Fruit fly (Drosophila melanogaster) whole organism, embryonic: Measurements from ENCODE around the gene CG5516.
A peak's percentile ranks its signal among the peaks of the same experiment; 100 is the strongest.

Experiments used
- Ada2b ChIP-seq: fragments of 200-800 bp; sonication (Bioruptor generic); IDR thresholded peaks from 2 replicates; pipeline ENCODE4 v1.3.6; 2022; ENCODE audit warnings: missing biosample characterization, missing genetic modification characterization
- Bgb ChIP-seq: fragments of 200-800 bp; sonication (Bioruptor generic); IDR thresholded peaks from 2 replicates; pipeline ENCODE4 v1.3.6; 2022; ENCODE audit warnings: missing biosample characterization, missing genetic modification characterization; ENCODE audit not compliant: partially characterized antibody
- Bteb2 ChIP-seq: fragments of 200-800 bp; sonication (Bioruptor generic); optimal IDR thresholded peaks from 2 replicates; lab custom pipeline; 2016; ENCODE audit warnings: missing biosample characterization, missing genetic modification characterization
- CG10543 ChIP-seq: fragments of 200-800 bp; sonication (Bioruptor generic); optimal IDR thresholded peaks from 3 replicates; lab custom pipeline; 2017; ENCODE audit warnings: missing biosample characterization, mild to moderate bottlenecking, missing genetic modification characterization, moderate library complexity
- CG12659 ChIP-seq: fragments of 200-800 bp; sonication (Bioruptor generic); optimal IDR thresholded peaks from 3 replicates; lab custom pipeline; 2017; ENCODE audit warnings: mild to moderate bottlenecking, missing biosample characterization, missing genetic modification reagents, missing genetic modification characterization
- CG1529 ChIP-seq: fragments of 200-800 bp; sonication (Bioruptor generic); optimal IDR thresholded peaks from 3 replicates; lab custom pipeline; 2018; ENCODE audit warnings: missing biosample characterization, missing genetic modification characterization
- CG15514 ChIP-seq: fragments of 200-800 bp; sonication (Bioruptor generic); optimal IDR thresholded peaks from 3 replicates; lab custom pipeline; 2017; ENCODE audit warnings: missing biosample characterization, missing genetic modification characterization, mild to moderate bottlenecking, moderate library complexity, missing genetic modification reagents
- CG17385 ChIP-seq: fragments of 200-800 bp; sonication (Bioruptor generic); optimal IDR thresholded peaks from 3 replicates; lab custom pipeline; 2018; ENCODE audit warnings: missing biosample characterization, mild to moderate bottlenecking, missing genetic modification characterization
- CG2875 ChIP-seq: fragments of 200-800 bp; sonication (Bioruptor generic); optimal IDR thresholded peaks from 2 replicates; lab custom pipeline; 2017; ENCODE audit warnings: missing biosample characterization, mild to moderate bottlenecking, missing genetic modification characterization, missing genetic modification reagents
- CG30431 ChIP-seq: fragments of 200-800 bp; sonication (Bioruptor generic); optimal IDR thresholded peaks from 2 replicates; lab custom pipeline; 2017; ENCODE audit warnings: missing biosample characterization, missing genetic modification characterization
- CG32532 ChIP-seq: fragments of 200-800 bp; sonication (Bioruptor generic); IDR thresholded peaks from 2 replicates; pipeline ENCODE4 v1.3.6; 2022; ENCODE audit warnings: missing biosample characterization, missing genetic modification characterization
- CG4424 ChIP-seq: fragments of 200-800 bp; sonication (Bioruptor generic); optimal IDR thresholded peaks from 3 replicates; lab custom pipeline; 2016; ENCODE audit warnings: missing biosample characterization, missing genetic modification characterization
- CG4730 ChIP-seq: fragments of 200-800 bp; sonication (Bioruptor generic); IDR thresholded peaks from 2 replicates; pipeline ENCODE4 v1.3.6; 2022; ENCODE audit warnings: missing biosample characterization, missing genetic modification characterization
- CG6683 ChIP-seq: fragments of 200-800 bp; sonication (Bioruptor generic); optimal IDR thresholded peaks from 2 replicates; lab custom pipeline; 2017; ENCODE audit warnings: missing biosample characterization, mild to moderate bottlenecking, missing genetic modification characterization, missing genetic modification reagents
- CG6765 ChIP-seq: fragments of 200-800 bp; sonication (Bioruptor generic); optimal IDR thresholded peaks from 3 replicates; lab custom pipeline; 2017; ENCODE audit warnings: missing biosample characterization, mild to moderate bottlenecking, missing genetic modification characterization
- CG8478 ChIP-seq: fragments of >200 bp; optimal IDR thresholded peaks from 2 replicates; lab custom pipeline; 2018
- CG8944 ChIP-seq: fragments of 200-800 bp; sonication (Bioruptor generic); optimal IDR thresholded peaks from 3 replicates; lab custom pipeline; 2016; ENCODE audit warnings: missing biosample characterization, missing genetic modification characterization
- CG9437 ChIP-seq: fragments of 200-800 bp; sonication (Bioruptor generic); optimal IDR thresholded peaks from 2 replicates; lab custom pipeline; 2018; ENCODE audit warnings: missing biosample characterization, mild to moderate bottlenecking, missing genetic modification characterization
- CG9797 ChIP-seq: fragments of 200-800 bp; sonication (Bioruptor generic); optimal IDR thresholded peaks from 3 replicates; lab custom pipeline; 2018; ENCODE audit warnings: missing biosample characterization, mild to moderate bottlenecking, missing genetic modification characterization
- CG9817 ChIP-seq: fragments of 200-800 bp; sonication (Bioruptor generic); optimal IDR thresholded peaks from 2 replicates; lab custom pipeline; 2018; ENCODE audit warnings: missing biosample characterization, mild to moderate bottlenecking, missing genetic modification characterization, moderate library complexity
- CHES-1-like ChIP-seq: fragments of 200-800 bp; sonication (Bioruptor generic); optimal IDR thresholded peaks from 2 replicates; lab custom pipeline; 2016; ENCODE audit warnings: missing biosample characterization, missing genetic modification characterization
- D19A ChIP-seq: fragments of 200-800 bp; optimal IDR thresholded peaks from 3 replicates; lab custom pipeline; 2019; ENCODE audit warnings: missing biosample characterization, mild to moderate bottlenecking, missing genetic modification characterization, moderate library complexity
- Dip2 ChIP-seq: fragments of 200-800 bp; sonication (Bioruptor generic); IDR thresholded peaks from 2 replicates; pipeline ENCODE4 v1.3.6; 2022; ENCODE audit warnings: missing biosample characterization, missing genetic modification characterization
- Dref ChIP-seq: fragments of 200-800 bp; sonication (Bioruptor generic); IDR thresholded peaks from 2 replicates; pipeline ENCODE4 v1.3.6; 2022; ENCODE audit warnings: missing biosample characterization, missing genetic modification characterization
- Drgx ChIP-seq: fragments of 200-800 bp; sonication (Bioruptor generic); IDR thresholded peaks from 2 replicates; pipeline ENCODE4 v1.3.6; 2022; ENCODE audit warnings: missing biosample characterization, missing genetic modification characterization
- ERR ChIP-seq: fragments of 200-800 bp; sonication (Bioruptor generic); optimal IDR thresholded peaks from 2 replicates; lab custom pipeline; 2016; ENCODE audit warnings: missing biosample characterization, missing genetic modification characterization
- Fer3 ChIP-seq: fragments of 200-800 bp; sonication (Bioruptor generic); optimal IDR thresholded peaks from 2 replicates; lab custom pipeline; 2018; ENCODE audit warnings: missing biosample characterization, mild to moderate bottlenecking, missing genetic modification characterization, moderate library complexity
- H2.0 ChIP-seq: fragments of 200-800 bp; sonication (Bioruptor generic); IDR thresholded peaks from 2 replicates; pipeline ENCODE4 v1.3.6; 2022; ENCODE audit warnings: missing biosample characterization, missing genetic modification characterization
- Mrtf ChIP-seq: fragments of 200-800 bp; sonication (Bioruptor generic); IDR thresholded peaks from 3 replicates; pipeline ENCODE4 v1.3.6; 2022; ENCODE audit warnings: missing biosample characterization, missing genetic modification characterization
- NFAT ChIP-seq: fragments of 200-800 bp; sonication (Bioruptor generic); IDR thresholded peaks from 2 replicates; pipeline ENCODE4 v1.3.6; 2022; ENCODE audit warnings: missing biosample characterization, missing genetic modification characterization
- Sin3A ChIP-seq: fragments of >200 bp; optimal IDR thresholded peaks from 2 replicates; lab custom pipeline; 2018
- Six4 ChIP-seq: fragments of 200-800 bp; sonication (Bioruptor generic); optimal IDR thresholded peaks from 2 replicates; lab custom pipeline; 2016; ENCODE audit warnings: missing biosample characterization, missing genetic modification characterization
- Ssrp ChIP-seq: fragments of 200-800 bp; sonication (Bioruptor generic); optimal IDR thresholded peaks from 2 replicates; lab custom pipeline; 2018; ENCODE audit warnings: missing biosample characterization, mild to moderate bottlenecking, missing genetic modification characterization, moderate library complexity
- Usf ChIP-seq: fragments of 200-800 bp; sonication (Bioruptor generic); optimal IDR thresholded peaks from 2 replicates; lab custom pipeline; 2017; ENCODE audit warnings: missing genotype, missing biosample characterization, missing genetic modification characterization
- Vsx1 ChIP-seq: fragments of 200-800 bp; sonication (Bioruptor generic); optimal IDR thresholded peaks from 2 replicates; lab custom pipeline; 2017; ENCODE audit warnings: missing biosample characterization, mild to moderate bottlenecking, missing genetic modification characterization, missing genetic modification reagents
- aop ChIP-seq: fragments of 200-800 bp; sonication (Bioruptor generic); IDR thresholded peaks from 2 replicates; pipeline ENCODE4 v1.3.6; 2022; ENCODE audit warnings: missing biosample characterization, missing genetic modification characterization
- crol ChIP-seq: fragments of 200-800 bp; sonication (Bioruptor generic); IDR thresholded peaks from 2 replicates; pipeline ENCODE4 v1.3.6; 2022; ENCODE audit warnings: missing biosample characterization, missing genetic modification characterization
- dmrt99B ChIP-seq: fragments of 200-800 bp; sonication (Bioruptor generic); optimal IDR thresholded peaks from 2 replicates; lab custom pipeline; 2018; ENCODE audit warnings: missing biosample characterization, mild to moderate bottlenecking, missing genetic modification characterization, moderate library complexity
- dpn ChIP-seq, 2 experiments: fragments of 200-800 bp; sonication (Bioruptor generic); optimal IDR thresholded peaks; 3 replicates each; lab custom pipeline; 2016; ENCODE audit warnings: missing biosample characterization in 2 of 2, missing genetic modification characterization in 2 of 2
- emc ChIP-seq: fragments of 200-800 bp; sonication (Bioruptor generic); optimal IDR thresholded peaks from 2 replicates; lab custom pipeline; 2016; ENCODE audit warnings: missing biosample characterization, missing genetic modification characterization
- ems ChIP-seq: fragments of 200-800 bp; sonication (Bioruptor generic); optimal IDR thresholded peaks from 3 replicates; lab custom pipeline; 2016; ENCODE audit warnings: missing biosample characterization, missing genetic modification characterization
- fd64A ChIP-seq: fragments of 200-800 bp; sonication (Bioruptor generic); optimal IDR thresholded peaks from 3 replicates; lab custom pipeline; 2018; ENCODE audit warnings: missing biosample characterization, mild to moderate bottlenecking, missing genetic modification characterization
- fru ChIP-seq: fragments of >200 bp; optimal IDR thresholded peaks from 2 replicates; lab custom pipeline; 2017
- gcm2 ChIP-seq: fragments of 200-800 bp; sonication (Bioruptor generic); optimal IDR thresholded peaks from 2 replicates; lab custom pipeline; 2016; ENCODE audit warnings: missing biosample characterization, missing genetic modification characterization
- grn ChIP-seq: fragments of 200-800 bp; sonication (Bioruptor generic); optimal IDR thresholded peaks from 3 replicates; lab custom pipeline; 2017; ENCODE audit warnings: missing biosample characterization, missing genetic modification characterization
- gsb-n ChIP-seq: fragments of 200-800 bp; sonication (Bioruptor generic); optimal IDR thresholded peaks from 3 replicates; lab custom pipeline; 2018; ENCODE audit warnings: missing biosample characterization, mild to moderate bottlenecking, missing genetic modification characterization
- jigr1 ChIP-seq: fragments of 200-800 bp; sonication (Bioruptor generic); IDR thresholded peaks from 3 replicates; pipeline ENCODE4 v1.3.6; 2022; ENCODE audit warnings: missing biosample characterization, missing genetic modification characterization
- mld ChIP-seq: fragments of 200-800 bp; sonication (Bioruptor generic); IDR thresholded peaks from 3 replicates; pipeline ENCODE4 v1.3.6; 2022; ENCODE audit warnings: missing biosample characterization, missing genetic modification characterization; ENCODE audit not compliant: partially characterized antibody
- phol ChIP-seq: fragments of 200-800 bp; sonication (Bioruptor generic); optimal IDR thresholded peaks from 3 replicates; lab custom pipeline; 2018; ENCODE audit warnings: missing biosample characterization, mild to moderate bottlenecking, missing genetic modification characterization, moderate library complexity
- so ChIP-seq: fragments of 200-800 bp; sonication (Bioruptor generic); IDR thresholded peaks from 3 replicates; pipeline ENCODE4 v1.3.6; 2022; ENCODE audit warnings: missing biosample characterization, missing genetic modification characterization
- sr ChIP-seq: fragments of 200-800 bp; sonication (Bioruptor generic); IDR thresholded peaks from 3 replicates; pipeline ENCODE4 v1.3.6; 2022; ENCODE audit warnings: missing biosample characterization, missing genetic modification characterization
- wor ChIP-seq: fragments of 200-800 bp; sonication (Bioruptor generic); IDR thresholded peaks from 2 replicates; pipeline ENCODE4 v1.3.6; 2022; ENCODE audit warnings: missing biosample characterization, missing genetic modification characterization
- yki ChIP-seq: fragments of >200 bp; optimal IDR thresholded peaks from 3 replicates; lab custom pipeline; 2018
- zf30C ChIP-seq: fragments of 200-800 bp; sonication (Bioruptor generic); optimal IDR thresholded peaks from 3 replicates; lab custom pipeline; 2018; ENCODE audit warnings: missing biosample characterization, mild to moderate bottlenecking, missing genetic modification characterization

Gene CG5516

DNA sequence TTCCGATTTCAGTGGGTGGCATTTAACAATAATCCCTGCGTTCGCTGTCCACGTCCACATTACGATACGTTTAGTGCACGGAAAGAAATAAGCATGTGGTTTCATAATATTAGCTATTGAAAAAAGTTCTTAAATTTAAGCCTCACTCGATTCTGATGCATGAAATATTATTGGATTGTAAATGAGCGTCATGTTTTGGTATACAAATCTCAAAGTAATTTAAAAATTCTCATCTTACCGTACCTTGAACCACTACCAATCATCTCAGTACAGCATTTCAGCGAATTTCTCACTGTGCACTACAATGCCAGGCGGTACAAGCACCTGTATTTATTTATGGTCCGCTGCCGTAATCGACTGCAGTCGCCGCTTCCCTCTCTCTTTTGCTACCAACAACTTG, 10.6 kb downstream of the CG5516 start (continued):
- TF ChIP-seq CG15514 (GFP tag; lab: Kevin White, UChicago) = peak; percentile 56
- no peak for TF ChIP-seq fru
- TF ChIP-seq CHES-1-like (GFP tag; lab: Kevin White, UChicago) = peak; percentile 70
- TF ChIP-seq dpn (GFP tag; optimal IDR thresholded peaks at IDR 0.05; lab: Kevin White, UChicago) = peak; percentile 80 to 81
- TF ChIP-seq CG4730 (GFP tag; lab: Robert Waterston, UW) = no peak
- peak; percentile 83 for TF ChIP-seq CG4424 (GFP tag; lab: Kevin White, UChicago)
- TF ChIP-seq Fer3 = peak; percentile 85
- peak; percentile 47 for TF ChIP-seq ems (GFP tag; lab: Kevin White, UChicago)
- no peak for TF ChIP-seq wor (GFP tag; lab: Robert Waterston, UW)
- peak; percentile 70 for TF ChIP-seq CG17385 (GFP tag; lab: Kevin White, UChicago)
- peak; percentile 83 for TF ChIP-seq CG9817 (tag; lab: Kevin White, UChicago)
- TF ChIP-seq mld (GFP tag; lab: Robert Waterston, UW) = no peak
- peak; percentile 76 for TF ChIP-seq CG9437
- TF ChIP-seq Bgb = no peak
- peak; percentile 81 for TF ChIP-seq CG12659
- TF ChIP-seq Bteb2 (GFP tag; lab: Kevin White, UChicago) = peak; percentile 75
- TF ChIP-seq Drgx (GFP tag; lab: Robert Waterston, UW) = no peak
- TF ChIP-seq Usf (GFP tag; lab: Kevin White, UChicago) = peak; percentile 28
- TF ChIP-seq Ssrp (tag; lab: Kevin White, UChicago) = peak; percentile 85
- TF ChIP-seq CG9797 (GFP tag; lab: Kevin White, UChicago) = no peak
- TF ChIP-seq jigr1 = no peak
- TF ChIP-seq CG1529 = peak; percentile 76
- TF ChIP-seq ERR (GFP tag; lab: Kevin White, UChicago) = peak; percentile 46
- peak; percentile 80 for TF ChIP-seq CG8944 (GFP tag; lab: Kevin White, UChicago)
- no peak for TF ChIP-seq NFAT (GFP tag; lab: Robert Waterston, UW)
- TF ChIP-seq emc = peak; percentile 55
- peak; percentile 80 for TF ChIP-seq D19A (tag; lab: Kevin White, UChicago)
- TF ChIP-seq so = no peak
- peak; percentile 71 for TF ChIP-seq fd64A (GFP tag; lab: Kevin White, UChicago)
- TF ChIP-seq CG6765 (GFP tag; lab: Kevin White, UChicago) = peak; percentile 50
- no peak for TF ChIP-seq aop (GFP tag; lab: Robert Waterston, UW)
- TF ChIP-seq Dref = no peak
- no peak for TF ChIP-seq Sin3A (lab: Kevin White, UChicago)
- TF ChIP-seq Mrtf (GFP tag; lab: Robert Waterston, UW) = no peak
- TF ChIP-seq Dip2 (GFP tag; lab: Robert Waterston, UW) = no peak
- peak; percentile 66 for TF ChIP-seq gsb-n (tag; lab: Kevin White, UChicago)
- TF ChIP-seq gcm2 (GFP tag; lab: Kevin White, UChicago) = peak; percentile 52
- peak; percentile 83 for TF ChIP-seq zf30C (GFP tag; lab: Kevin White, UChicago)
- TF ChIP-seq CG2875 (GFP tag; lab: Kevin White, UChicago) = peak; percentile 65
- TF ChIP-seq H2.0 (GFP tag; lab: Robert Waterston, UW) = no peak
- no peak for TF ChIP-seq sr (GFP tag; lab: Robert Waterston, UW)
- TF ChIP-seq Six4 = peak; percentile 64
- TF ChIP-seq yki (lab: Kevin White, UChicago) = no peak
- peak; percentile 93 for TF ChIP-seq dmrt99B (tag; lab: Kevin White, UChicago)
- no peak for TF ChIP-seq crol (GFP tag; lab: Robert Waterston, UW)
- TF ChIP-seq CG32532 (GFP tag; lab: Robert Waterston, UW) = no peak
- peak; percentile 87 for TF ChIP-seq phol (tag; lab: Kevin White, UChicago)
- peak; percentile 61 for TF ChIP-seq Vsx1 (GFP tag; lab: Kevin White, UChicago)
- TF ChIP-seq grn (GFP tag; lab: Kevin White, UChicago) = no peak
- TF ChIP-seq Ada2b (GFP tag; lab: Robert Waterston, UW) = no peak
- no peak for TF ChIP-seq CG8478 (lab: Kevin White, UChicago)
- TF ChIP-seq CG10543 (GFP tag; lab: Kevin White, UChicago) = no peak
- peak; percentile 58 for TF ChIP-seq CG30431 (GFP tag; lab: Kevin White, UChicago)
- TF ChIP-seq CG6683 (GFP tag; lab: Kevin White, UChicago) = peak; percentile 50
